Worm (Caenorhabditis elegans): ENCODE results near the gene C09G12.5.

- TF ChIP-seq ceh-28 (tag; optimal IDR thresholded peaks at IDR 0.05): no peak
- no peak for TF ChIP-seq lsy-12 (tag; optimal IDR thresholded peaks at IDR 0.05)
- TF ChIP-seq nhr-77 (tag; optimal IDR thresholded peaks at IDR 0.05): no peak
- TF ChIP-seq ztf-11 (tag; optimal IDR thresholded peaks at IDR 0.05): no peak
These were observed 25.8 kb upstream of the C09G12.5 start, which contains the start of gene srz-23 for ce11 chrIV:3453346-3453745.

Data from whole organism, L3 larva.